Worm (Caenorhabditis elegans) whole organism, L3 larva: Measurements from ENCODE around the gene comt-2.

Experiments
- ceh-82 ChIP-seq: fragments of 150-350 bp; optimal IDR thresholded peaks from 2 replicates; lab custom pipeline; 2014; ENCODE audit warnings: missing biosample characterization, missing genetic modification characterization
- egl-27 ChIP-seq: sonication (generic microtip); optimal IDR thresholded peaks from 4 replicates; lab custom pipeline; 2017; ENCODE audit warnings: missing biosample characterization, missing genetic modification reagents, missing genetic modification characterization
- elt-3 ChIP-seq, 3 experiments: fragments of 150-350 bp in 1 of 3; sonication (generic microtip) in 2 of 3; optimal IDR thresholded peaks; 2 replicates in 2 of 3; 4 replicates in 1 of 3; lab custom pipeline; 2014 to 2017; ENCODE audit warnings: missing biosample characterization in 3 of 3, missing genetic modification characterization in 3 of 3
- jun-1 ChIP-seq: fragments of 150-350 bp; optimal IDR thresholded peaks from 2 replicates; lab custom pipeline; 2014; ENCODE audit warnings: missing biosample characterization, missing genetic modification reagents, missing genetic modification characterization
- mdl-1 ChIP-seq: fragments of 150-350 bp; optimal IDR thresholded peaks from 2 replicates; lab custom pipeline; 2014; ENCODE audit warnings: missing biosample characterization, missing genetic modification characterization
- nfya-1 ChIP-seq: sonication (generic microtip); optimal IDR thresholded peaks from 2 replicates; lab custom pipeline; 2017; ENCODE audit warnings: missing genetic modification characterization, mild to moderate bottlenecking, missing compliant biosample characterization, antibody characterized with exemption, moderate library complexity; ENCODE audit not compliant: insufficient read depth
- nhr-12 ChIP-seq: fragments of 150-350 bp; optimal IDR thresholded peaks from 2 replicates; lab custom pipeline; 2014; ENCODE audit warnings: missing biosample characterization, missing genetic modification characterization
- nhr-237 ChIP-seq: fragments of 150-350 bp; optimal IDR thresholded peaks from 2 replicates; lab custom pipeline; 2014; ENCODE audit warnings: missing biosample characterization, missing genetic modification characterization
- nhr-28 ChIP-seq: fragments of 150-350 bp; optimal IDR thresholded peaks from 2 replicates; lab custom pipeline; 2014; ENCODE audit warnings: missing biosample characterization, missing genetic modification characterization
- nhr-77 ChIP-seq: fragments of 150-350 bp; optimal IDR thresholded peaks from 2 replicates; lab custom pipeline; 2014; ENCODE audit warnings: missing biosample characterization, missing genetic modification characterization
- snpc-4 ChIP-seq: fragments of 150-350 bp; optimal IDR thresholded peaks from 2 replicates; lab custom pipeline; 2014; ENCODE audit warnings: missing biosample characterization, missing genetic modification characterization
- tbx-2 ChIP-seq: sonication (generic microtip); optimal IDR thresholded peaks from 2 replicates; lab custom pipeline; 2016; ENCODE audit warnings: mild to moderate bottlenecking, missing genetic modification characterization, missing compliant biosample characterization

- peak; percentile 70 for TF ChIP-seq nfya-1 (tag; lab: Kevin White, UChicago)
- TF ChIP-seq jun-1 = no peak
- TF ChIP-seq nhr-77 (tag; lab: Kevin White, UChicago) = no peak
- no peak for TF ChIP-seq nhr-28 (tag; lab: Kevin White, UChicago)
- no peak for TF ChIP-seq nhr-12
- TF ChIP-seq snpc-4 (tag; lab: Kevin White, UChicago) = peak; percentile 70
- no peak for TF ChIP-seq nhr-237 (tag; lab: Kevin White, UChicago)
- TF ChIP-seq elt-3 (tag; optimal IDR thresholded peaks at IDR 0.05; lab: Kevin White, UChicago) = no peak
- no peak for TF ChIP-seq mdl-1
- no peak for TF ChIP-seq tbx-2
- TF ChIP-seq egl-27 (tag; lab: Kevin White, UChicago) = no peak
- TF ChIP-seq ceh-82 (tag; lab: Kevin White, UChicago) = no peak
Measured at ce11 chrV:16499006-16499405, 4.7 kb upstream of the comt-2 start, which contains the start of gene F36D3.1.
